Worm (Caenorhabditis elegans): ENCODE measurements around the gene tag-276.

- no peak for TF ChIP-seq snpc-4 (tag; optimal IDR thresholded peaks at IDR 0.05)
- TF ChIP-seq blmp-1 (tag; optimal IDR thresholded peaks at IDR 0.05), result no peak
- no peak for TF ChIP-seq lsy-2 (tag; optimal IDR thresholded peaks at IDR 0.05)
- TF ChIP-seq mab-5 (tag; optimal IDR thresholded peaks at IDR 0.05), result no peak
- TF ChIP-seq nhr-28 (tag; optimal IDR thresholded peaks at IDR 0.05), result no peak
- no peak for TF ChIP-seq unc-39 (tag; optimal IDR thresholded peaks at IDR 0.05)
- no peak for TF ChIP-seq unc-62 (GFP tag; optimal IDR thresholded peaks at IDR 0.05)
- no peak for TF ChIP-seq elt-3 (tag; optimal IDR thresholded peaks at IDR 0.05)
- TF ChIP-seq nhr-12 (tag; optimal IDR thresholded peaks at IDR 0.05), result no peak
- TF ChIP-seq nhr-237 (tag; optimal IDR thresholded peaks at IDR 0.05), result no peak
- TF ChIP-seq ceh-43 (GFP tag; optimal IDR thresholded peaks at IDR 0.05), result no peak
Observed at ce11 chrII:12214562-12214961, 34.4 kb downstream of the tag-276 start.

Measured in whole organism, mixed stage, embryonic.